Fruit fly (Drosophila melanogaster) whole organism, embryonic: ENCODE data around the gene MTF-1.
A peak's percentile ranks its signal among the peaks of the same experiment; 100 is the strongest.

Experiments
- Aef1 ChIP-seq: fragments of 200-800 bp; sonication (Bioruptor generic); IDR thresholded peaks from 3 replicates; pipeline ENCODE4 v1.3.6; 2022; ENCODE audit warnings: missing biosample characterization, missing genetic modification characterization
- Atf6 ChIP-seq: fragments of 200-800 bp; sonication (Bioruptor generic); IDR thresholded peaks from 2 replicates; pipeline ENCODE4 v1.3.6; 2022; ENCODE audit warnings: missing biosample characterization, missing genetic modification characterization
- B-H2 ChIP-seq: fragments of 200-800 bp; sonication (Bioruptor generic); optimal IDR thresholded peaks from 2 replicates; lab custom pipeline; 2018; ENCODE audit warnings: missing biosample characterization, mild to moderate bottlenecking, missing genetic modification characterization
- Bgb ChIP-seq: fragments of 200-800 bp; sonication (Bioruptor generic); IDR thresholded peaks from 2 replicates; pipeline ENCODE4 v1.3.6; 2022; ENCODE audit warnings: missing biosample characterization, missing genetic modification characterization; ENCODE audit not compliant: partially characterized antibody
- CG1024 ChIP-seq: fragments of 200-800 bp; sonication (Bioruptor generic); IDR thresholded peaks from 2 replicates; pipeline ENCODE4 v1.3.6; 2022; ENCODE audit warnings: missing biosample characterization, missing genetic modification characterization
- CG10321 ChIP-seq: fragments of 200-800 bp; sonication (Bioruptor generic); IDR thresholded peaks from 2 replicates; pipeline ENCODE4 v1.3.6; 2022; ENCODE audit warnings: missing biosample characterization, missing genetic modification characterization
- CG11456 ChIP-seq: fragments of 200-800 bp; sonication (Bioruptor generic); IDR thresholded peaks from 3 replicates; pipeline ENCODE4 v1.3.6; 2022; ENCODE audit warnings: missing biosample characterization, missing genetic modification characterization
- CG11560 ChIP-seq: fragments of 200-800 bp; sonication (Bioruptor generic); IDR thresholded peaks from 3 replicates; pipeline ENCODE4 v1.3.6; 2022; ENCODE audit warnings: missing biosample characterization, missing genetic modification characterization
- CG12104 ChIP-seq: fragments of 200-800 bp; sonication (Bioruptor generic); optimal IDR thresholded peaks from 3 replicates; lab custom pipeline; 2016; ENCODE audit warnings: missing biosample characterization, missing genetic modification characterization
- CG12769 ChIP-seq: fragments of 200-800 bp; sonication (Bioruptor generic); optimal IDR thresholded peaks from 2 replicates; lab custom pipeline; 2019; ENCODE audit warnings: missing biosample characterization, mild to moderate bottlenecking, missing genetic modification characterization, moderate library complexity
- CG17612 ChIP-seq: fragments of 200-800 bp; sonication (Bioruptor generic); IDR thresholded peaks from 2 replicates; pipeline ENCODE4 v1.3.6; 2022; ENCODE audit warnings: missing biosample characterization, missing genetic modification characterization
- CG30403 ChIP-seq: fragments of 200-800 bp; sonication (Bioruptor generic); optimal IDR thresholded peaks from 3 replicates; lab custom pipeline; 2016; ENCODE audit warnings: missing biosample characterization, missing genetic modification characterization
- CG32532 ChIP-seq: fragments of 200-800 bp; sonication (Bioruptor generic); IDR thresholded peaks from 2 replicates; pipeline ENCODE4 v1.3.6; 2022; ENCODE audit warnings: missing biosample characterization, missing genetic modification characterization
- CG3847 ChIP-seq: fragments of 200-800 bp; sonication (Bioruptor generic); IDR thresholded peaks from 2 replicates; pipeline ENCODE4 v1.3.6; 2022; ENCODE audit warnings: missing biosample characterization, missing genetic modification characterization
- CG5180 ChIP-seq: fragments of 200-800 bp; sonication (Bioruptor generic); optimal IDR thresholded peaks from 3 replicates; lab custom pipeline; 2017; ENCODE audit warnings: missing biosample characterization, missing genetic modification characterization, mild to moderate bottlenecking, moderate library complexity, missing genetic modification reagents
- CG6254 ChIP-seq: fragments of 200-800 bp; sonication (Bioruptor generic); optimal IDR thresholded peaks from 3 replicates; lab custom pipeline; 2017; ENCODE audit warnings: mild to moderate bottlenecking, missing biosample characterization, missing genetic modification reagents, missing genetic modification characterization
- CG6813 ChIP-seq: fragments of 200-800 bp; sonication (Bioruptor generic); optimal IDR thresholded peaks from 2 replicates; lab custom pipeline; 2017; ENCODE audit warnings: missing biosample characterization, missing genetic modification characterization, mild to moderate bottlenecking, moderate library complexity, missing genetic modification reagents
- CG8089 ChIP-seq: fragments of 200-800 bp; sonication (Bioruptor generic); optimal IDR thresholded peaks from 3 replicates; lab custom pipeline; 2016; ENCODE audit warnings: missing biosample characterization, missing genetic modification characterization
- CkIIα-i1 ChIP-seq: fragments of 200-800 bp; sonication (Bioruptor generic); IDR thresholded peaks from 2 replicates; pipeline ENCODE4 v1.3.6; 2022; ENCODE audit warnings: missing biosample characterization, missing genetic modification characterization
- Dfd ChIP-seq, 2 experiments: fragments of >200 bp; optimal IDR thresholded peaks; 2 replicates each; lab custom pipeline; 2017; ENCODE audit warnings: missing biosample characterization in 2 of 2, missing genetic modification characterization in 2 of 2
- Doc2 ChIP-seq: fragments of 200-800 bp; sonication (Bioruptor generic); IDR thresholded peaks from 2 replicates; pipeline ENCODE4 v1.3.6; 2022; ENCODE audit warnings: missing biosample characterization, missing genetic modification characterization
- Dref ChIP-seq: fragments of 200-800 bp; sonication (Bioruptor generic); IDR thresholded peaks from 2 replicates; pipeline ENCODE4 v1.3.6; 2022; ENCODE audit warnings: missing biosample characterization, missing genetic modification characterization
- Fer2 ChIP-seq: fragments of 200-800 bp; sonication (Bioruptor generic); optimal IDR thresholded peaks from 2 replicates; lab custom pipeline; 2018; ENCODE audit warnings: missing biosample characterization, mild to moderate bottlenecking, missing genetic modification characterization, moderate library complexity
- Fer3 ChIP-seq: fragments of 200-800 bp; sonication (Bioruptor generic); optimal IDR thresholded peaks from 2 replicates; lab custom pipeline; 2018; ENCODE audit warnings: missing biosample characterization, mild to moderate bottlenecking, missing genetic modification characterization, moderate library complexity
- HLHmδ ChIP-seq: fragments of 200-800 bp; sonication (Bioruptor generic); optimal IDR thresholded peaks from 2 replicates; lab custom pipeline; 2018; ENCODE audit warnings: missing biosample characterization, mild to moderate bottlenecking, missing genetic modification characterization, moderate library complexity
- Hsf ChIP-seq: fragments of 200-800 bp; sonication (Bioruptor generic); optimal IDR thresholded peaks from 3 replicates; lab custom pipeline; 2016; ENCODE audit warnings: missing biosample characterization, missing genetic modification characterization
- MBD-R2 ChIP-seq: fragments of 200-800 bp; sonication (Bioruptor generic); IDR thresholded peaks from 2 replicates; pipeline ENCODE4 v1.3.6; 2022; ENCODE audit warnings: missing biosample characterization, missing genetic modification characterization
- Mrtf ChIP-seq: fragments of 200-800 bp; sonication (Bioruptor generic); IDR thresholded peaks from 3 replicates; pipeline ENCODE4 v1.3.6; 2022; ENCODE audit warnings: missing biosample characterization, missing genetic modification characterization
- Nf-YC ChIP-seq: fragments of 200-800 bp; optimal IDR thresholded peaks from 3 replicates; lab custom pipeline; 2019; ENCODE audit warnings: missing biosample characterization, mild to moderate bottlenecking, missing genetic modification characterization, moderate library complexity
- Sin3A ChIP-seq: fragments of >200 bp; optimal IDR thresholded peaks from 2 replicates; lab custom pipeline; 2018
- Sry-δ ChIP-seq: fragments of 200-800 bp; sonication (Bioruptor generic); optimal IDR thresholded peaks from 2 replicates; lab custom pipeline; 2016; ENCODE audit warnings: missing biosample characterization, missing genetic modification characterization
- chm ChIP-seq: fragments of 200-800 bp; sonication (Bioruptor generic); IDR thresholded peaks from 2 replicates; pipeline ENCODE4 v1.3.6; 2022; ENCODE audit warnings: missing biosample characterization, missing genetic modification characterization
- ci ChIP-seq: fragments of 200-800 bp; sonication (Bioruptor generic); IDR thresholded peaks from 3 replicates; pipeline ENCODE4 v1.3.6; 2022; ENCODE audit warnings: missing biosample characterization, missing genetic modification characterization
- disco-r ChIP-seq: fragments of 200-800 bp; sonication (Bioruptor generic); optimal IDR thresholded peaks from 2 replicates; lab custom pipeline; 2016; ENCODE audit warnings: missing biosample characterization, missing genetic modification characterization
- emc ChIP-seq: fragments of 200-800 bp; sonication (Bioruptor generic); optimal IDR thresholded peaks from 2 replicates; lab custom pipeline; 2016; ENCODE audit warnings: missing biosample characterization, missing genetic modification characterization
- ems ChIP-seq: fragments of 200-800 bp; sonication (Bioruptor generic); optimal IDR thresholded peaks from 3 replicates; lab custom pipeline; 2016; ENCODE audit warnings: missing biosample characterization, missing genetic modification characterization
- fu2 ChIP-seq: fragments of 200-800 bp; sonication (Bioruptor generic); optimal IDR thresholded peaks from 2 replicates; lab custom pipeline; 2016; ENCODE audit warnings: missing biosample characterization, missing genetic modification characterization
- hbn ChIP-seq: fragments of 200-800 bp; sonication (Bioruptor generic); IDR thresholded peaks from 2 replicates; pipeline ENCODE4 v1.3.6; 2022; ENCODE audit warnings: missing biosample characterization, missing genetic modification characterization; ENCODE audit not compliant: partially characterized antibody
- lilli ChIP-seq: fragments of 200-800 bp; sonication (Bioruptor generic); optimal IDR thresholded peaks from 3 replicates; lab custom pipeline; 2016; ENCODE audit warnings: missing biosample characterization, missing genetic modification characterization
- nom ChIP-seq: fragments of 200-800 bp; sonication (Bioruptor generic); optimal IDR thresholded peaks from 2 replicates; lab custom pipeline; 2017; ENCODE audit warnings: missing biosample characterization, missing genetic modification characterization, mild to moderate bottlenecking, moderate library complexity, missing genetic modification reagents
- pho ChIP-seq: fragments of 200-800 bp; sonication (Bioruptor generic); optimal IDR thresholded peaks from 2 replicates; lab custom pipeline; 2016; ENCODE audit warnings: missing biosample characterization, missing genetic modification characterization
- pros ChIP-seq: fragments of 200-800 bp; sonication (Bioruptor generic); optimal IDR thresholded peaks from 3 replicates; lab custom pipeline; 2019; ENCODE audit warnings: missing biosample characterization, mild to moderate bottlenecking, missing genetic modification characterization, moderate library complexity
- ro ChIP-seq: fragments of 200-800 bp; sonication (Bioruptor generic); IDR thresholded peaks from 2 replicates; pipeline ENCODE4 v1.3.6; 2022; ENCODE audit warnings: missing biosample characterization, missing genetic modification characterization
- row ChIP-seq: fragments of 200-800 bp; sonication (Bioruptor generic); IDR thresholded peaks from 3 replicates; pipeline ENCODE4 v1.3.6; 2022; ENCODE audit warnings: missing biosample characterization, missing genetic modification characterization
- shn ChIP-seq: fragments of 200-800 bp; sonication (Bioruptor generic); optimal IDR thresholded peaks from 3 replicates; lab custom pipeline; 2016; ENCODE audit warnings: missing biosample characterization, missing genetic modification characterization
- sna ChIP-seq: fragments of 200-800 bp; sonication (Bioruptor generic); IDR thresholded peaks from 2 replicates; pipeline ENCODE4 v1.3.6; 2022; ENCODE audit warnings: missing biosample characterization, missing genetic modification characterization; ENCODE audit not compliant: partially characterized antibody
- so ChIP-seq: fragments of 200-800 bp; sonication (Bioruptor generic); IDR thresholded peaks from 3 replicates; pipeline ENCODE4 v1.3.6; 2022; ENCODE audit warnings: missing biosample characterization, missing genetic modification characterization
- unc-4 ChIP-seq: fragments of 200-800 bp; sonication (Bioruptor generic); IDR thresholded peaks from 2 replicates; pipeline ENCODE4 v1.3.6; 2022; ENCODE audit warnings: missing biosample characterization, missing genetic modification characterization; ENCODE audit not compliant: partially characterized antibody
- wor ChIP-seq: fragments of 200-800 bp; sonication (Bioruptor generic); IDR thresholded peaks from 2 replicates; pipeline ENCODE4 v1.3.6; 2022; ENCODE audit warnings: missing biosample characterization, missing genetic modification characterization

MTF-1 gene

dm6 chr3L:9410754-9411423, 19.2 kb upstream of the MTF-1 start, which contains the start of the genes CG4022 and Cpsf5 (continued):
- no peak for TF ChIP-seq CG17612
- no peak for TF ChIP-seq pros (GFP tag; lab: Kevin White, UChicago)
- peak; percentile 90 for TF ChIP-seq ci (GFP tag; lab: Robert Waterston, UW)
- TF ChIP-seq nom (GFP tag; lab: Kevin White, UChicago): peak; percentile 28
- peak; percentile 76 for TF ChIP-seq Aef1 (GFP tag; lab: Robert Waterston, UW)
- no peak for TF ChIP-seq CG5180 (GFP tag; lab: Kevin White, UChicago)
- TF ChIP-seq CG1024 (GFP tag; lab: Robert Waterston, UW): peak; percentile 66
- TF ChIP-seq Nf-YC (tag; lab: Kevin White, UChicago): peak; percentile 79
- peak; percentile 71 for TF ChIP-seq CG12769 (tag; lab: Kevin White, UChicago)
- no peak for TF ChIP-seq CG6813 (GFP tag; lab: Kevin White, UChicago)
- peak; percentile 50; the same call in 1 of the 2 replicates for TF ChIP-seq chm (GFP tag; lab: Robert Waterston, UW)
- peak; percentile 85 for TF ChIP-seq Atf6 (GFP tag; lab: Robert Waterston, UW)
- peak; percentile 67 for TF ChIP-seq Fer2
- peak; percentile 65 for TF ChIP-seq wor (GFP tag; lab: Robert Waterston, UW)
- TF ChIP-seq Mrtf: peak; percentile 40; the same call in 1 of the 3 replicates
- TF ChIP-seq lilli (GFP tag; lab: Kevin White, UChicago): peak; percentile 90
- no peak for TF ChIP-seq sna
- TF ChIP-seq CkIIα-i1 (GFP tag; lab: Robert Waterston, UW): no peak
- TF ChIP-seq Doc2 (GFP tag; lab: Robert Waterston, UW): no peak
- peak; percentile 40; the same call in 1 of the 2 replicates for TF ChIP-seq CG10321 (GFP tag; lab: Robert Waterston, UW)
- TF ChIP-seq disco-r (GFP tag; lab: Kevin White, UChicago): no peak
- TF ChIP-seq Sry-δ (GFP tag; lab: Kevin White, UChicago): peak; percentile 42
- 0 out of 2 replicates have a peak, but pooled peaks have one; percentile 16 for TF ChIP-seq unc-4 (GFP tag; lab: Robert Waterston, UW)
- TF ChIP-seq CG32532 (GFP tag; lab: Robert Waterston, UW): peak; percentile 91
- peak; percentile 78; the same call in 2 of the 3 replicates for TF ChIP-seq CG11456 (GFP tag; lab: Robert Waterston, UW)
- TF ChIP-seq Fer3 (tag; lab: Kevin White, UChicago): peak; percentile 78
- TF ChIP-seq Sin3A (lab: Kevin White, UChicago): peak; percentile 77
- TF ChIP-seq CG8089: peak; percentile 20
- no peak for TF ChIP-seq HLHmδ
- TF ChIP-seq row: peak; percentile 95
- TF ChIP-seq emc (GFP tag; lab: Kevin White, UChicago): peak; percentile 27
- peak; percentile 67 for TF ChIP-seq pho (GFP tag; lab: Kevin White, UChicago)
- peak; percentile 85 for TF ChIP-seq CG12104
- TF ChIP-seq B-H2 (GFP tag; lab: Kevin White, UChicago): peak; percentile 89
- peak; percentile 84 for TF ChIP-seq MBD-R2 (GFP tag; lab: Robert Waterston, UW)
- TF ChIP-seq CG6254: peak; percentile 51
- no peak for TF ChIP-seq ro (GFP tag; lab: Robert Waterston, UW)
- 0 out of 3 replicates have a peak, but pooled peaks have one; percentile 20 for TF ChIP-seq CG11560
- TF ChIP-seq hbn: no peak
- no peak for TF ChIP-seq fu2 (GFP tag; lab: Kevin White, UChicago)
- TF ChIP-seq Dref (GFP tag; lab: Robert Waterston, UW): peak; percentile 48
- peak; percentile 85 for TF ChIP-seq Hsf
- peak; percentile 88 for TF ChIP-seq CG3847
- TF ChIP-seq so: peak; percentile 85; the same call in 2 of the 3 replicates
- TF ChIP-seq shn (GFP tag; lab: Kevin White, UChicago): peak; percentile 44
- peak; percentile 70 for TF ChIP-seq ems (GFP tag; lab: Kevin White, UChicago)
- peak; percentile 90 for TF ChIP-seq CG30403 (GFP tag; lab: Kevin White, UChicago)
- TF ChIP-seq Bgb (GFP tag; lab: Robert Waterston, UW): peak; percentile 23; the same call in 1 of the 2 replicates
- TF ChIP-seq Dfd (GFP tag; optimal IDR thresholded peaks at IDR 0.05; lab: Kevin White, UChicago): no peak
